Fruit fly (Drosophila melanogaster) whole organism, embryonic: Measurements from ENCODE around the gene CG15473.

ENCODE experiments used
- Adf1 ChIP-seq: fragments of 200-800 bp; sonication (Bioruptor generic); IDR thresholded peaks from 2 replicates; pipeline ENCODE4 v1.3.6; 2022; ENCODE audit warnings: missing biosample characterization, missing genetic modification characterization
- Bgb ChIP-seq: fragments of 200-800 bp; sonication (Bioruptor generic); IDR thresholded peaks from 2 replicates; pipeline ENCODE4 v1.3.6; 2022; ENCODE audit warnings: missing biosample characterization, missing genetic modification characterization; ENCODE audit not compliant: partially characterized antibody
- BtbVII ChIP-seq: fragments of 200-800 bp; sonication (Bioruptor generic); optimal IDR thresholded peaks from 3 replicates; lab custom pipeline; 2017; ENCODE audit warnings: missing biosample characterization, mild to moderate bottlenecking, missing genetic modification characterization
- CG10267 ChIP-seq: fragments of 200-800 bp; sonication (Bioruptor generic); optimal IDR thresholded peaks from 2 replicates; lab custom pipeline; 2018; ENCODE audit warnings: missing biosample characterization, mild to moderate bottlenecking, missing genetic modification characterization, moderate library complexity
- CG10543 ChIP-seq: fragments of 200-800 bp; sonication (Bioruptor generic); optimal IDR thresholded peaks from 3 replicates; lab custom pipeline; 2017; ENCODE audit warnings: missing biosample characterization, mild to moderate bottlenecking, missing genetic modification characterization, moderate library complexity
- CG11695 ChIP-seq: fragments of 200-800 bp; sonication (Bioruptor generic); IDR thresholded peaks from 3 replicates; pipeline ENCODE4 v1.3.6; 2022; ENCODE audit warnings: missing biosample characterization, missing genetic modification characterization
- CG12236 ChIP-seq: fragments of 200-800 bp; sonication (Bioruptor generic); optimal IDR thresholded peaks from 2 replicates; lab custom pipeline; 2016; ENCODE audit warnings: missing biosample characterization, missing genetic modification characterization
- CG12391 ChIP-seq: fragments of 200-800 bp; sonication (Bioruptor generic); optimal IDR thresholded peaks from 3 replicates; lab custom pipeline; 2018; ENCODE audit warnings: missing biosample characterization, mild to moderate bottlenecking, missing genetic modification characterization, moderate library complexity
- CG12744 ChIP-seq: fragments of 200-800 bp; sonication (Bioruptor generic); optimal IDR thresholded peaks from 2 replicates; lab custom pipeline; 2016; ENCODE audit warnings: missing biosample characterization, missing genetic modification characterization
- CG14667 ChIP-seq: fragments of 200-800 bp; sonication (Bioruptor generic); IDR thresholded peaks from 2 replicates; pipeline ENCODE4 v1.3.6; 2022; ENCODE audit warnings: missing biosample characterization, missing genetic modification characterization
- CG1792 ChIP-seq: fragments of 200-800 bp; sonication (Bioruptor generic); optimal IDR thresholded peaks from 2 replicates; lab custom pipeline; 2016; ENCODE audit warnings: missing biosample characterization, missing genetic modification characterization
- CG18599 ChIP-seq: fragments of 200-800 bp; sonication (Bioruptor generic); optimal IDR thresholded peaks from 3 replicates; lab custom pipeline; 2017; ENCODE audit warnings: missing biosample characterization, missing genetic modification characterization, mild to moderate bottlenecking, moderate library complexity, missing genetic modification reagents
- CG2116 ChIP-seq: fragments of 200-800 bp; sonication (Bioruptor generic); optimal IDR thresholded peaks from 3 replicates; lab custom pipeline; 2018; ENCODE audit warnings: missing biosample characterization, mild to moderate bottlenecking, missing genetic modification characterization
- CG2199 ChIP-seq: fragments of 200-800 bp; sonication (Bioruptor generic); IDR thresholded peaks from 3 replicates; pipeline ENCODE4 v1.3.6; 2022; ENCODE audit warnings: missing biosample characterization, missing genetic modification characterization
- CG3407 ChIP-seq: fragments of 200-800 bp; sonication (Bioruptor generic); optimal IDR thresholded peaks from 2 replicates; lab custom pipeline; 2018; ENCODE audit warnings: missing biosample characterization, mild to moderate bottlenecking, missing genetic modification characterization
- CG3995 ChIP-seq: fragments of 200-800 bp; sonication (Bioruptor generic); optimal IDR thresholded peaks from 3 replicates; lab custom pipeline; 2016; ENCODE audit warnings: missing biosample characterization, missing genetic modification characterization
- CG42726 ChIP-seq: fragments of 200-800 bp; sonication (Bioruptor generic); IDR thresholded peaks from 2 replicates; pipeline ENCODE4 v1.3.6; 2022; ENCODE audit warnings: missing biosample characterization, missing genetic modification characterization; ENCODE audit not compliant: partially characterized antibody
- CG6272 ChIP-seq: fragments of 200-800 bp; sonication (Bioruptor generic); IDR thresholded peaks from 2 replicates; pipeline ENCODE4 v1.3.6; 2022; ENCODE audit warnings: missing biosample characterization, missing genetic modification characterization
- CG9727 ChIP-seq: fragments of 200-800 bp; sonication (Bioruptor generic); optimal IDR thresholded peaks from 3 replicates; lab custom pipeline; 2017; ENCODE audit warnings: missing biosample characterization, mild to moderate bottlenecking, missing genetic modification characterization
- D19B ChIP-seq: fragments of 200-800 bp; sonication (Bioruptor generic); optimal IDR thresholded peaks from 2 replicates; lab custom pipeline; 2017; ENCODE audit warnings: missing biosample characterization, mild to moderate bottlenecking, missing genetic modification characterization
- Dip2 ChIP-seq: fragments of 200-800 bp; sonication (Bioruptor generic); IDR thresholded peaks from 2 replicates; pipeline ENCODE4 v1.3.6; 2022; ENCODE audit warnings: missing biosample characterization, missing genetic modification characterization
- Dip3 ChIP-seq: fragments of 200-800 bp; sonication (Bioruptor generic); optimal IDR thresholded peaks from 3 replicates; lab custom pipeline; 2016; ENCODE audit warnings: missing biosample characterization, missing genetic modification characterization
- Doc2 ChIP-seq: fragments of 200-800 bp; sonication (Bioruptor generic); IDR thresholded peaks from 2 replicates; pipeline ENCODE4 v1.3.6; 2022; ENCODE audit warnings: missing biosample characterization, missing genetic modification characterization
- Fer2 ChIP-seq: fragments of 200-800 bp; sonication (Bioruptor generic); optimal IDR thresholded peaks from 2 replicates; lab custom pipeline; 2018; ENCODE audit warnings: missing biosample characterization, mild to moderate bottlenecking, missing genetic modification characterization, moderate library complexity
- Gug ChIP-seq: fragments of 200-800 bp; sonication (Bioruptor generic); IDR thresholded peaks from 4 replicates; pipeline ENCODE4 v1.3.6; 2022; ENCODE audit warnings: missing biosample characterization, missing genetic modification characterization
- HLH54F ChIP-seq: fragments of 200-800 bp; sonication (Bioruptor generic); optimal IDR thresholded peaks from 3 replicates; lab custom pipeline; 2016; ENCODE audit warnings: missing biosample characterization, missing genetic modification characterization
- Hr78 ChIP-seq, 2 experiments: fragments of 200-800 bp in 1 of 2; fragments of >200 bp in 1 of 2; sonication (Bioruptor generic) in 1 of 2; optimal IDR thresholded peaks; 2 replicates each; lab custom pipeline; 2017 to 2019; ENCODE audit warnings: missing biosample characterization in 2 of 2, missing genetic modification characterization in 2 of 2, mild to moderate bottlenecking in 1 of 2, moderate library complexity in 1 of 2
- Mrtf ChIP-seq: fragments of 200-800 bp; sonication (Bioruptor generic); IDR thresholded peaks from 3 replicates; pipeline ENCODE4 v1.3.6; 2022; ENCODE audit warnings: missing biosample characterization, missing genetic modification characterization
- NfI ChIP-seq: fragments of 200-800 bp; sonication (Bioruptor generic); optimal IDR thresholded peaks from 3 replicates; lab custom pipeline; 2018; ENCODE audit warnings: missing biosample characterization, mild to moderate bottlenecking, missing genetic modification characterization, moderate library complexity
- Oli ChIP-seq: fragments of 200-800 bp; sonication (Bioruptor generic); optimal IDR thresholded peaks from 2 replicates; lab custom pipeline; 2018; ENCODE audit warnings: missing biosample characterization, mild to moderate bottlenecking, missing genetic modification characterization, moderate library complexity
- Rx ChIP-seq: fragments of 200-800 bp; sonication (Bioruptor generic); IDR thresholded peaks from 2 replicates; pipeline ENCODE4 v1.3.6; 2022; ENCODE audit warnings: missing biosample characterization, missing genetic modification characterization
- Side ChIP-seq: fragments of 200-800 bp; sonication (Bioruptor generic); optimal IDR thresholded peaks from 2 replicates; lab custom pipeline; 2016; ENCODE audit warnings: missing biosample characterization, missing genetic modification characterization
- Sox102F ChIP-seq: fragments of 200-800 bp; sonication (Bioruptor generic); optimal IDR thresholded peaks from 2 replicates; lab custom pipeline; 2018; ENCODE audit warnings: missing biosample characterization, mild to moderate bottlenecking, missing genetic modification characterization, moderate library complexity
- Spps ChIP-seq: fragments of 200-800 bp; sonication (Bioruptor generic); optimal IDR thresholded peaks from 2 replicates; lab custom pipeline; 2018; ENCODE audit warnings: missing biosample characterization, mild to moderate bottlenecking, missing genetic modification characterization
- Stat92E ChIP-seq, 3 experiments: fragments of >200 bp in 2 of 3; fragments of 200-800 bp in 1 of 3; sonication (Bioruptor generic) in 1 of 3; optimal IDR thresholded peaks; 2 replicates each; lab custom pipeline; 2017 to 2019; ENCODE audit warnings: missing biosample characterization in 3 of 3, missing genetic modification characterization in 3 of 3, mild to moderate bottlenecking in 1 of 3, moderate library complexity in 1 of 3
- Taf1 ChIP-seq: fragments of 200-800 bp; sonication (Bioruptor generic); IDR thresholded peaks from 2 replicates; pipeline ENCODE4 v1.3.6; 2022; ENCODE audit warnings: missing biosample characterization, missing genetic modification characterization
- croc ChIP-seq: fragments of 200-800 bp; sonication (Bioruptor generic); conservative IDR thresholded peaks from 3 replicates; pipeline ENCODE4 v1.3.6; 2022; ENCODE audit warnings: missing biosample characterization, missing genetic modification characterization
- dan ChIP-seq: fragments of 200-800 bp; sonication (Bioruptor generic); IDR thresholded peaks from 2 replicates; pipeline ENCODE4 v1.3.6; 2022; ENCODE audit warnings: missing biosample characterization, missing genetic modification characterization
- esg ChIP-seq: fragments of 200-800 bp; sonication (Bioruptor generic); conservative IDR thresholded peaks from 2 replicates; pipeline ENCODE4 v1.3.6; 2022; ENCODE audit warnings: missing biosample characterization, missing genetic modification characterization
- grn ChIP-seq: fragments of 200-800 bp; sonication (Bioruptor generic); optimal IDR thresholded peaks from 3 replicates; lab custom pipeline; 2017; ENCODE audit warnings: missing biosample characterization, missing genetic modification characterization
- hth ChIP-seq: fragments of >200 bp; optimal IDR thresholded peaks from 2 replicates; lab custom pipeline; 2017; ENCODE audit warnings: inconsistent platforms
- jigr1 ChIP-seq: fragments of 200-800 bp; sonication (Bioruptor generic); IDR thresholded peaks from 3 replicates; pipeline ENCODE4 v1.3.6; 2022; ENCODE audit warnings: missing biosample characterization, missing genetic modification characterization
- kni ChIP-seq: fragments of 200-800 bp; sonication (Bioruptor generic); optimal IDR thresholded peaks from 3 replicates; lab custom pipeline; 2017; ENCODE audit warnings: mild to moderate bottlenecking, missing biosample characterization, missing genetic modification reagents, missing genetic modification characterization
- lilli ChIP-seq: fragments of 200-800 bp; sonication (Bioruptor generic); optimal IDR thresholded peaks from 3 replicates; lab custom pipeline; 2016; ENCODE audit warnings: missing biosample characterization, missing genetic modification characterization
- nmo ChIP-seq: fragments of 200-800 bp; sonication (Bioruptor generic); optimal IDR thresholded peaks from 2 replicates; lab custom pipeline; 2018; ENCODE audit warnings: missing biosample characterization, mild to moderate bottlenecking, missing genetic modification characterization, moderate library complexity
- sima ChIP-seq: fragments of 200-800 bp; sonication (Bioruptor generic); optimal IDR thresholded peaks from 2 replicates; lab custom pipeline; 2016; ENCODE audit warnings: missing biosample characterization, missing genetic modification characterization
- sisA ChIP-seq: fragments of 200-800 bp; sonication (Bioruptor generic); IDR thresholded peaks from 2 replicates; pipeline ENCODE4 v1.3.6; 2022; ENCODE audit warnings: missing biosample characterization, missing genetic modification characterization
- so ChIP-seq: fragments of 200-800 bp; sonication (Bioruptor generic); IDR thresholded peaks from 3 replicates; pipeline ENCODE4 v1.3.6; 2022; ENCODE audit warnings: missing biosample characterization, missing genetic modification characterization
- sob ChIP-seq: fragments of 200-800 bp; sonication (Bioruptor generic); IDR thresholded peaks from 2 replicates; pipeline ENCODE4 v1.3.6; 2022; ENCODE audit warnings: missing biosample characterization, missing genetic modification characterization
- tin ChIP-seq: fragments of 200-800 bp; sonication (Bioruptor generic); optimal IDR thresholded peaks from 3 replicates; lab custom pipeline; 2016; ENCODE audit warnings: missing biosample characterization, missing genetic modification characterization
- trh ChIP-seq: fragments of 200-800 bp; sonication (Bioruptor generic); optimal IDR thresholded peaks from 2 replicates; lab custom pipeline; 2016; ENCODE audit warnings: missing biosample characterization, missing genetic modification characterization
- zf30C ChIP-seq: fragments of 200-800 bp; sonication (Bioruptor generic); optimal IDR thresholded peaks from 3 replicates; lab custom pipeline; 2018; ENCODE audit warnings: missing biosample characterization, mild to moderate bottlenecking, missing genetic modification characterization

The CG15473 gene

DNA sequence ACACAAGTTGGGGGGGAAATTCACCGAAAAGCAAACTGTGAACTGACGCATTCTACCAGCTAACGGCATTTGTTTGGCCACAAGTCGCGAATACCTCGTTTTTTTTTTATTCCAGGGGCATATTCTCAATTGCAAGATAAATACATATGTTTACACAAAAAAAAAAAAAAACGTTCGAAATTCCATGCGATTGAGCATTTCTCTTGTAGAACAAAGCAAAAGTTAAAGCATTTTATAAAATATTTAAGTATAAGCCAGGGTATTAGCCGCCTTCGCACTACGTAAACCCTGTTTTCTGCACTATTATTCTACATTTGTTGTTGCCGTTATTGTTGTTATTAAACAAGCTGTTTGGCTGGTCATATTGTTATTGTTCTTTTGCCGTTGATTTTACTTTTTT is 40.0 kb downstream of the CG15473 start (continued):
- TF ChIP-seq CG18599: no peak
- TF ChIP-seq CG14667 (GFP tag; lab: Robert Waterston, UW): no peak
- TF ChIP-seq nmo (GFP tag; lab: Kevin White, UChicago): no peak
- peak; percentile 32 for TF ChIP-seq Sox102F (GFP tag; lab: Kevin White, UChicago)
- no peak for TF ChIP-seq Gug (GFP tag; lab: Robert Waterston, UW)
- no peak for TF ChIP-seq zf30C (GFP tag; lab: Kevin White, UChicago)
- peak; percentile 7; the same call in 1 of the 2 replicates for TF ChIP-seq Rx
- TF ChIP-seq HLH54F (GFP tag; lab: Kevin White, UChicago): no peak
- TF ChIP-seq CG10267: no peak
- TF ChIP-seq sisA (GFP tag; lab: Robert Waterston, UW): peak; percentile 25; the same call in 1 of the 2 replicates
- TF ChIP-seq NfI (GFP tag; lab: Kevin White, UChicago): no peak
- TF ChIP-seq hth (lab: Kevin White, UChicago): no peak
- TF ChIP-seq Bgb: no peak
- TF ChIP-seq Spps: no peak
- no peak for TF ChIP-seq Doc2 (GFP tag; lab: Robert Waterston, UW)
- TF ChIP-seq CG42726 (GFP tag; lab: Robert Waterston, UW): no peak
- no peak for TF ChIP-seq kni (GFP tag; lab: Kevin White, UChicago)
- no peak for TF ChIP-seq grn (GFP tag; lab: Kevin White, UChicago)
- TF ChIP-seq tin (GFP tag; lab: Kevin White, UChicago): no peak
- TF ChIP-seq CG6272 (GFP tag; lab: Robert Waterston, UW): no peak
- peak; percentile 31 for TF ChIP-seq Dip3 (GFP tag; lab: Kevin White, UChicago)
- TF ChIP-seq Hr78 (GFP tag; optimal IDR thresholded peaks at IDR 0.05; lab: Kevin White, UChicago): no peak
- no peak for TF ChIP-seq Stat92E (GFP tag; optimal IDR thresholded peaks at IDR 0.05; lab: Kevin White, UChicago)
- no peak for TF ChIP-seq croc
- no peak for TF ChIP-seq CG12236 (GFP tag; lab: Kevin White, UChicago)
- TF ChIP-seq dan (GFP tag; lab: Robert Waterston, UW): no peak
- TF ChIP-seq CG11695 (GFP tag; lab: Robert Waterston, UW): no peak; the same call in 2 of the 3 replicates
- no peak for TF ChIP-seq esg (GFP tag; lab: Robert Waterston, UW)
- 0 out of 2 replicates have a peak, but pooled peaks have one; percentile 17 for TF ChIP-seq Taf1 (GFP tag; lab: Robert Waterston, UW)
- TF ChIP-seq CG12391 (tag; lab: Kevin White, UChicago): peak; percentile 2
- TF ChIP-seq Mrtf: no peak
- TF ChIP-seq jigr1 (GFP tag; lab: Robert Waterston, UW): no peak
- no peak for TF ChIP-seq CG2116
- no peak for TF ChIP-seq trh
- no peak for TF ChIP-seq Oli (tag; lab: Kevin White, UChicago)
- no peak for TF ChIP-seq CG1792 (GFP tag; lab: Kevin White, UChicago)
- peak; percentile 18 for TF ChIP-seq CG9727 (GFP tag; lab: Kevin White, UChicago)
- no peak for TF ChIP-seq BtbVII (GFP tag; lab: Kevin White, UChicago)
- TF ChIP-seq D19B (GFP tag; lab: Kevin White, UChicago): peak; percentile 85
- TF ChIP-seq sob (GFP tag; lab: Robert Waterston, UW): peak; percentile 50
- no peak for TF ChIP-seq CG10543
- no peak for TF ChIP-seq Fer2 (tag; lab: Kevin White, UChicago)
- TF ChIP-seq CG3407 (GFP tag; lab: Kevin White, UChicago): no peak
- no peak for TF ChIP-seq CG12744 (GFP tag; lab: Kevin White, UChicago)
- 0 out of 3 replicates have a peak, but pooled peaks have one; percentile 20 for TF ChIP-seq so
- TF ChIP-seq sima: no peak
- no peak for TF ChIP-seq Side (GFP tag; lab: Kevin White, UChicago)
- TF ChIP-seq CG3995 (GFP tag; lab: Kevin White, UChicago): no peak
- TF ChIP-seq lilli (GFP tag; lab: Kevin White, UChicago): peak; percentile 56
- TF ChIP-seq Dip2 (GFP tag; lab: Robert Waterston, UW): no peak
- no peak for TF ChIP-seq CG2199 (GFP tag; lab: Robert Waterston, UW)
- TF ChIP-seq Adf1 (GFP tag; lab: Robert Waterston, UW): no peak
